Worm (Caenorhabditis elegans): Measurements from ENCODE around the gene prmt-4.

Gene prmt-4

DNA sequence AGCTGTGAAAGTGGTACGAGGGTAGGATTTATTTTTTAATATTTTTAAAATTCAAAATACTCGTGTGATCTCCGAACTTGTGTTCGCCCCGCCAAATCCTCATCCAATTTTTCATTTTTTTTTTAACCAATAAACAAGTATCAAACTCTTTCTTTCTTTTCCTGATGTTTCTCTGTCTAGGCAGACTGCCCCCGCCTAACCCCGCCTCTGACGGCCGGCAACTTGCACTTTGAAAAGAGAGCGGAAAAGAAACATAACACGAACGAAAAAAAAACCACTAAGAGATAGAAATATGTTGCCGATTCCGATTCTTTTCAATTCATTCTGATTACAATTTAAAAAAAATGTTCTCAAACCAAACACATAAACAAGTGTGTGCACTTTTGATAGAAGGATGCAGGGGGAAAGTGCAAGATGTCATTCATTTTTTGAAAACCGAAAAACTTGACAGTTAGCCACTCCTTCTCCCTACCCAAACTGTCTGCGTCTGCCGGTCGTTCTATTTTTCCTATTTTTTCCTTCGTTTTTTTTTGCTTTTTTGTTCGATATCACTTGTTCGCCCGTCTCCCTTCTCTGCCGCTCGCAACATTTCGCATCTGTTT lies 22.6 kb upstream of the prmt-4 start (continued):
- TF ChIP-seq ceh-20 (GFP tag; IDR thresholded peaks at IDR 0.05): no peak
- TF ChIP-seq dmd-6 (GFP tag; IDR thresholded peaks at IDR 0.05): peak; percentile 83
- TF ChIP-seq Y5F2A.4 (GFP tag; optimal IDR thresholded peaks at IDR 0.05): no peak
- no peak for TF ChIP-seq zip-11 (GFP tag; IDR thresholded peaks at IDR 0.05)

DNA sequence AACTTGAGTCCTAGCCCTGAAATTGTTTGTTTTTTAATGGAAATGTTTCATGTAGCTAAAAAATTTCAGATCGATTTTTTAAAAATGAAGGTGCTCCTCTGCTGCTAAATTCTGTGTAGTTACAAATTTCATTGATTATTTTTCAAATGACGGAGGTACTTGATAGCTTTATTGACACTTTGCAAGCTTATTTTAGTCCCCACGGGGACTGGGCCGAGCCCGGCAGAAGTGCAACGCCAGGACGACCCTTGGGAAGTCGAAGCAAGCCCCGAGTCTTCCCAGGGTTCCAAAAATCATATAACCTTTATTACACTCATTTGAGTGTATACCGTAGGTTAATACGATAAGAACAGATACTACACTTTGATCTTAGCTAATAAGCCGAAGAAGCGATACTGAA lies 20.4 kb upstream of the prmt-4 start:
- TF ChIP-seq unc-62 (GFP tag; optimal IDR thresholded peaks at IDR 0.05 in 1 of 2) (peak in 1 of 2 experiments; percentile 67), unc-62 (tag; optimal IDR thresholded peaks at IDR 0.05) (no peak), lim-7 (GFP tag; IDR thresholded peaks at IDR 0.05) (peak; percentile 19; the same call in 1 of the 2 replicates), aha-1 (tag) (no peak)

DNA sequence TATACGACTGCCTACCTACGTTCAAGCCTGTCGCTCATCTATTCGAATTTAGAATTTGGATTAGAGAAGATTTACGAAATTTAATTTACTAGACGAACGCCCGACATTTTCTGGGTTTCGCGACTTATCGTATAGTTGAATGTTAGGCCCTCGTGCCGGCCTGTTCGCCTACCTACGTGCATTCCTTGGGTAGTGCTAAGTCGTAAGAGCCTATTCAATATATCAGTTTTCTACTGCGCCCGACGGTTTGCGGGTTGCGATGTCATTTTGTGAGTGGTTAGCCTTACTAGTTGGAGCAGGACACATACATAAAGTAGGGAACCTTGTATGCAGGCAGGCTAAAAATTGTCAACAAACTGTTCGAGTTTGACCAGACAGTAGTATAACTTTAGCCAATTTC lies 19.5 kb upstream of the prmt-4 start:
- TF ChIP-seq Y105C5A.15 (GFP tag; IDR thresholded peaks at IDR 0.05) (no peak), aha-1 (tag) (peak; percentile 93)

DNA sequence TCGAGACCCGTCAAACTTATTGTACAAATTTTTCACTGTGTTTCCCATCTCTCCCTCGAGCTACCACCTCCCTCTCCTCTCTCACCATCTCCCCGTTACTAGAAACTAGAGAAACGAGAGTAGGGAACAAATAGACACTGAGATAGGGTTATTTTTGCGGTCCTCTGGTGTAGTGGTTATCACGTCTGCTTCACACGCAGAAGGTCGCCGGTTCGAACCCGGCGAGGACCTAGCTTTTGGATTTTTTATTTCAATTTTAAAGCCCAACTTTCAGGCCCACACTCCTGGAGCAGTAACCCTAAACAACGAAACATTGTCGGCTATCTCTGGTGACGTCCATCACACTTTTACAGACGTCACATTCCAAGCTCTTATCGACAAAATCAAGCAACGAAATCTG lies 16.9 kb upstream of the prmt-4 start:
- 0 out of 2 replicates have a peak, but pooled peaks have one; percentile 57 for TF ChIP-seq Y105C5A.15 (GFP tag; IDR thresholded peaks at IDR 0.05)
- TF ChIP-seq php-3 (GFP tag; IDR thresholded peaks at IDR 0.05): peak; percentile 58; the same call in 1 of the 2 replicates
- peak; percentile 65 for TF ChIP-seq rbr-2 (tag; optimal IDR thresholded peaks at IDR 0.05)
- no peak for TF ChIP-seq fkh-10 (GFP tag; optimal IDR thresholded peaks at IDR 0.05)
- peak; percentile 63; the same call in 1 of the 2 replicates for TF ChIP-seq arid-1 (GFP tag; conservative IDR thresholded peaks at IDR 0.05)
- TF ChIP-seq dmd-9 (GFP tag; IDR thresholded peaks at IDR 0.05): peak; percentile 71
- TF ChIP-seq lim-7 (GFP tag; IDR thresholded peaks at IDR 0.05): peak; percentile 85
- peak; percentile 87 for TF ChIP-seq ctbp-1 (GFP tag; IDR thresholded peaks at IDR 0.05)
- TF ChIP-seq F44E2.7 (GFP tag; IDR thresholded peaks at IDR 0.05): peak; percentile 85; the same call in 1 of the 2 replicates
- TF ChIP-seq nhr-42 (GFP tag; IDR thresholded peaks at IDR 0.05): peak; percentile 78; the same call in 1 of the 2 replicates
- no peak for TF ChIP-seq ceh-32 (tag; optimal IDR thresholded peaks at IDR 0.05; ENCODE audit: poor library complexity)
- TF ChIP-seq hmg-1.1 (GFP tag; IDR thresholded peaks at IDR 0.05): peak; percentile 91
- TF ChIP-seq aha-1 (tag): peak; percentile 96
- peak; percentile 46 for TF ChIP-seq duxl-1 (tag; optimal IDR thresholded peaks at IDR 0.05; ENCODE audit: poor library complexity)
- no peak for TF ChIP-seq nhr-25 (tag; optimal IDR thresholded peaks at IDR 0.05; ENCODE audit: borderline replicate concordance, insufficient read depth)
- TF ChIP-seq daf-16 (GFP tag; optimal IDR thresholded peaks at IDR 0.05): peak; percentile 27 to 63
- TF ChIP-seq daf-16 (tag; optimal IDR thresholded peaks at IDR 0.05): peak; percentile 38
- 0 out of 2 replicates have a peak, but pooled peaks have one; percentile 35 for TF ChIP-seq ceh-44 (GFP tag; IDR thresholded peaks at IDR 0.05)
- TF ChIP-seq R02D3.7 (tag; optimal IDR thresholded peaks at IDR 0.05): no peak
- TF ChIP-seq zfp-2 (tag; optimal IDR thresholded peaks at IDR 0.05): no peak
- peak; percentile 16 for TF ChIP-seq unc-130 (GFP tag; optimal IDR thresholded peaks at IDR 0.05)
- peak; percentile 20 for TF ChIP-seq mxl-3 (GFP tag; optimal IDR thresholded peaks at IDR 0.05)
- no peak for TF ChIP-seq fos-1 (tag; optimal IDR thresholded peaks at IDR 0.05)
- TF ChIP-seq hif-1 (tag; optimal IDR thresholded peaks at IDR 0.05): peak in 1 of 2 experiments; percentile 43
- peak; percentile 65; the same call in 1 of the 2 replicates for TF ChIP-seq vab-7 (GFP tag; IDR thresholded peaks at IDR 0.05)
- peak; percentile 62 for TF ChIP-seq tra-1 (GFP tag; IDR thresholded peaks at IDR 0.05)
- TF ChIP-seq Y48G9A.11 (GFP tag; IDR thresholded peaks at IDR 0.05): peak; percentile 56
- peak in 1 of 2 experiments; percentile 13 for TF ChIP-seq mdl-1 (tag; optimal IDR thresholded peaks at IDR 0.05)
- TF ChIP-seq skn-1 (tag; optimal IDR thresholded peaks at IDR 0.05): no peak
- TF ChIP-seq nhr-237 (tag; optimal IDR thresholded peaks at IDR 0.05): no peak
- TF ChIP-seq T26A8.4 (GFP tag; IDR thresholded peaks at IDR 0.05): peak; percentile 71; the same call in 1 of the 2 replicates
- TF ChIP-seq lin-1 (GFP tag; IDR thresholded peaks at IDR 0.05): peak; percentile 60; the same call in 1 of the 2 replicates
- 0 out of 2 replicates have a peak, but pooled peaks have one; percentile 37 for TF ChIP-seq zfp-3 (GFP tag; conservative IDR thresholded peaks at IDR 0.05)
- TF ChIP-seq nhr-77 (tag; optimal IDR thresholded peaks at IDR 0.05): peak; percentile 27
- peak; percentile 90 for TF ChIP-seq egl-43 (GFP tag; IDR thresholded peaks at IDR 0.05)
- no peak for TF ChIP-seq ama-1 (optimal IDR thresholded peaks at IDR 0.05)
- TF ChIP-seq set-16 (GFP tag; IDR thresholded peaks at IDR 0.05): no peak
- peak; percentile 24 for TF ChIP-seq ztf-7 (tag; optimal IDR thresholded peaks at IDR 0.05)
